Worm (Caenorhabditis elegans) whole organism, early embryonic: ENCODE results near the gene rbr-2.

Experiments used
- B0310.2 ChIP-seq: sonication (generic microtip); optimal IDR thresholded peaks from 2 replicates; lab custom pipeline; 2016; ENCODE audit warnings: mild to moderate bottlenecking, missing genetic modification characterization, missing compliant biosample characterization
- F13C5.2 ChIP-seq: sonication (generic microtip); optimal IDR thresholded peaks from 2 replicates; lab custom pipeline; 2017; ENCODE audit warnings: mild to moderate bottlenecking, missing genetic modification characterization, inconsistent platforms, missing compliant biosample characterization
- aly-1 ChIP-seq: sonication (generic microtip); optimal IDR thresholded peaks from 2 replicates; lab custom pipeline; 2016; ENCODE audit warnings: missing genetic modification characterization, missing compliant biosample characterization
- ama-1 ChIP-seq: fragments of 150-350 bp; optimal IDR thresholded peaks from 2 replicates; lab custom pipeline; 2014
- ceh-13 ChIP-seq: fragments of 200-800 bp; sonication (Bioruptor generic); optimal IDR thresholded peaks from 2 replicates; lab custom pipeline; 2018; ENCODE audit warnings: mild to moderate bottlenecking, missing genetic modification characterization, missing compliant biosample characterization
- ceh-36 ChIP-seq: sonication (generic microtip); optimal IDR thresholded peaks from 2 replicates; lab custom pipeline; 2016; ENCODE audit warnings: missing genetic modification characterization, inconsistent platforms, missing compliant biosample characterization
- ets-7 ChIP-seq: sonication (generic microtip); optimal IDR thresholded peaks from 2 replicates; lab custom pipeline; 2016; ENCODE audit warnings: missing genotype, missing genetic modification characterization, missing compliant biosample characterization
- flt-1 ChIP-seq: fragments of 200-800 bp; sonication (Bioruptor generic); IDR thresholded peaks from 2 replicates; pipeline ENCODE4 v1.3.6; 2022; ENCODE audit warnings: missing genetic modification characterization, missing compliant biosample characterization
- hmbx-1 ChIP-seq: sonication (generic microtip); optimal IDR thresholded peaks from 2 replicates; lab custom pipeline; 2016; ENCODE audit warnings: mild to moderate bottlenecking, missing genetic modification characterization, missing compliant biosample characterization
- hmg-4 ChIP-seq: fragments of 200-800 bp; sonication (Bioruptor generic); optimal IDR thresholded peaks from 2 replicates; lab custom pipeline; 2018; ENCODE audit warnings: mild to moderate bottlenecking, missing genetic modification characterization, missing compliant biosample characterization
- hnd-1 ChIP-seq: sonication (generic microtip); optimal IDR thresholded peaks from 2 replicates; lab custom pipeline; 2016; ENCODE audit warnings: missing genetic modification characterization, missing compliant biosample characterization
- pes-1 ChIP-seq: fragments of 200-800 bp; sonication (Bioruptor generic); IDR thresholded peaks from 2 replicates; pipeline ENCODE4 v1.3.6; 2022; ENCODE audit warnings: missing genetic modification reagents, missing genetic modification characterization, missing compliant biosample characterization
- scrt-1 ChIP-seq: fragments of 200-800 bp; sonication (Bioruptor generic); IDR thresholded peaks from 2 replicates; pipeline ENCODE4 v1.3.6; 2022; ENCODE audit warnings: missing genetic modification characterization, missing compliant biosample characterization
- sea-1 ChIP-seq: fragments of 200-800 bp; sonication (Bioruptor generic); conservative IDR thresholded peaks from 2 replicates; pipeline ENCODE4 v1.3.6; 2022; ENCODE audit warnings: missing genetic modification characterization, missing compliant biosample characterization
- tbx-11 ChIP-seq: fragments of 200-800 bp; sonication (Bioruptor generic); IDR thresholded peaks from 2 replicates; pipeline ENCODE4 v1.3.6; 2022; ENCODE audit warnings: missing genetic modification characterization, missing compliant biosample characterization
- tbx-37 ChIP-seq: fragments of 200-800 bp; sonication (Bioruptor generic); conservative IDR thresholded peaks from 2 replicates; pipeline ENCODE4 v1.3.6; 2022; ENCODE audit warnings: missing genetic modification reagents, missing genetic modification characterization, missing compliant biosample characterization
- tra-4 ChIP-seq: sonication (generic microtip); optimal IDR thresholded peaks from 2 replicates; lab custom pipeline; 2017; ENCODE audit warnings: missing genetic modification characterization, missing compliant biosample characterization

rbr-2 gene

ce11 chrIV:10970333-10970732, 50.5 kb downstream of the rbr-2 start:
- TF ChIP-seq ceh-13 (GFP tag; lab: Kevin White, UChicago): no peak
- TF ChIP-seq tra-4 (tag; lab: Kevin White, UChicago): no peak
- no peak for TF ChIP-seq ceh-36 (tag; lab: Kevin White, UChicago)
- no peak for TF ChIP-seq pes-1

DNA sequence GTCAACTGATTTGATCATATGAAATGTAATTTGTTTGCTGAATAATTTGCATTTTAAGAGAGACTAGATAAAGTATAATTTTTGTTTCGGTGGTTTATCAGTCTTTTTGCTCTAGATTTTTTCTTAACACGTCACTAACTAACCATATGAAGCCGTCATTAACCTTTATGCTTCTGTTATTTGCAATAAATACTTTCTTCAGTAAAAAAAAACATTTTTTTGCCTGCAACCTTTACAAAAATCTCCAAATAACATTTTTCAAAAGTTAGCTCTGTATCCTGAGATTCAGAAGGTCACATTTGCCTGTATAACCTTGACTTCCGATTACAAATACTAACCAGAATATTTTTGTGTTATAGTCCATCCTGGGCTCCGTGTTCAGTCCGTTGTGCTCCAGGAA, 50.9 kb downstream of the rbr-2 start:
- TF ChIP-seq sea-1: no peak
- no peak for TF ChIP-seq hnd-1 (tag; lab: Kevin White, UChicago)
- TF ChIP-seq ama-1: no peak
- no peak for TF ChIP-seq ceh-13 (GFP tag; lab: Kevin White, UChicago)
- TF ChIP-seq ets-7: no peak
- TF ChIP-seq aly-1 (tag; lab: Kevin White, UChicago): no peak
- TF ChIP-seq hmbx-1 (tag; lab: Kevin White, UChicago): no peak
- TF ChIP-seq tbx-37 (GFP tag; lab: Robert Waterston, UW): no peak
- no peak for TF ChIP-seq ceh-36 (tag; lab: Kevin White, UChicago)
- no peak for TF ChIP-seq scrt-1 (GFP tag; lab: Robert Waterston, UW)
- TF ChIP-seq tbx-11 (GFP tag; lab: Robert Waterston, UW): no peak
- TF ChIP-seq flt-1 (GFP tag; lab: Robert Waterston, UW): no peak
- TF ChIP-seq tra-4 (tag; lab: Kevin White, UChicago): no peak
- TF ChIP-seq F13C5.2 (tag; lab: Kevin White, UChicago): no peak
- TF ChIP-seq B0310.2 (tag; lab: Kevin White, UChicago): no peak
- no peak for TF ChIP-seq hmg-4 (GFP tag; lab: Kevin White, UChicago)

DNA sequence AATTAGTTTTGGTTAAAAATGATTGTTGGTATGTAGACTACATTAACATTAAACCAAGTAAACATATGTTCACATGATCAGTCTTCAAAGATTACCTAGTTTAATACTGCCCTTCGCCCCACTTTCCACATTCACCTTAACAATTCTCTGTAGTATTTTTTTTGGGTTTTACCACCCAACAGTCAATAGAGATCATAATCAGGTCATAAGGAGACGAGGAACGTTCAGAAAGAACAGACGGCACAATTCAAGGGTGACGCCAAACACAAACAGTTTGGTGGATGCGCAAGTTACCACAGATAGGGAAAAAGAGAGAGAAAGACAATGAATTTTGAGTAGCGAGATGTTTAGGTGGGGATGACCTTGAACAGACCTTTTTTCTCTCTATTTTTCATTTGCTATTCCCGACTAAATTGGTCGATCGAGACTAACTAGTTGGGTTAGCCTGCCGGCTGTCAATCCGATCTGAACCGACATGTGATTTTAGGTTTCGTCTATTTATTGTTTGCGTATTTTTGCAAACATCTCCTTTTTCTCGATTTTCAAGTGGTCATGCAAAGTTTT, 51.8 kb downstream of the rbr-2 start:
- no peak for TF ChIP-seq sea-1
- TF ChIP-seq scrt-1 (GFP tag; lab: Robert Waterston, UW): no peak
- TF ChIP-seq B0310.2 (tag; lab: Kevin White, UChicago): no peak

ce11 chrIV:10975968-10976367, 56.1 kb downstream of the rbr-2 start:
- TF ChIP-seq ama-1 (no peak), tbx-11 (GFP tag; lab: Robert Waterston, UW) (no peak), sea-1 (no peak), ceh-36 (tag; lab: Kevin White, UChicago) (no peak), tra-4 (tag; lab: Kevin White, UChicago) (no peak), ceh-13 (GFP tag; lab: Kevin White, UChicago) (no peak), ets-7 (no peak)
